Worm (Caenorhabditis elegans) whole organism, mixed stage, embryonic: ENCODE measurements around the gene F26F2.10.

Experiments
- M03D4.4 ChIP-seq: sonication (generic microtip); optimal IDR thresholded peaks from 2 replicates; lab custom pipeline; 2017; ENCODE audit warnings: mild to moderate bottlenecking, missing genetic modification characterization, missing compliant biosample characterization
- blmp-1 ChIP-seq: fragments of 150-350 bp; optimal IDR thresholded peaks from 2 replicates; lab custom pipeline; 2014; ENCODE audit warnings: missing biosample characterization, missing genetic modification characterization
- ceh-39 ChIP-seq: fragments of 150-350 bp; optimal IDR thresholded peaks from 2 replicates; lab custom pipeline; 2014; ENCODE audit warnings: missing biosample characterization, missing genetic modification characterization
- ceh-43 ChIP-seq: fragments of 200-800 bp; sonication (Bioruptor generic); optimal IDR thresholded peaks from 2 replicates; lab custom pipeline; 2018; ENCODE audit warnings: mild to moderate bottlenecking, missing genetic modification characterization, moderate library complexity, missing compliant biosample characterization
- ceh-83 ChIP-seq: fragments of 200-800 bp; sonication (Bioruptor generic); optimal IDR thresholded peaks from 2 replicates; lab custom pipeline; 2018; ENCODE audit warnings: mild to moderate bottlenecking, missing genetic modification characterization, missing compliant biosample characterization
- ces-1 ChIP-seq: fragments of 150-350 bp; optimal IDR thresholded peaks from 2 replicates; lab custom pipeline; 2014; ENCODE audit warnings: missing biosample characterization, missing genetic modification reagents, missing genetic modification characterization
- cnd-1 ChIP-seq: fragments of 200-800 bp; sonication (Bioruptor generic); optimal IDR thresholded peaks from 2 replicates; lab custom pipeline; 2018; ENCODE audit warnings: mild to moderate bottlenecking, missing genetic modification characterization, missing compliant biosample characterization
- drap-1 ChIP-seq: fragments of 200-800 bp; sonication (Bioruptor generic); optimal IDR thresholded peaks from 3 replicates; lab custom pipeline; 2018; ENCODE audit warnings: mild to moderate bottlenecking, missing genetic modification characterization, missing compliant biosample characterization
- elt-1 ChIP-seq: sonication (generic microtip); optimal IDR thresholded peaks from 2 replicates; lab custom pipeline; 2017; ENCODE audit warnings: missing genetic modification characterization, mild to moderate bottlenecking, missing compliant biosample characterization, antibody characterized with exemption, moderate library complexity, borderline replicate concordance; ENCODE audit not compliant: insufficient read depth
- elt-3 ChIP-seq: fragments of 150-350 bp; optimal IDR thresholded peaks from 2 replicates; lab custom pipeline; 2014; ENCODE audit warnings: missing biosample characterization, missing genetic modification characterization
- flh-1 ChIP-seq: fragments of 200-800 bp; sonication (Bioruptor generic); optimal IDR thresholded peaks from 2 replicates; lab custom pipeline; 2018; ENCODE audit warnings: mild to moderate bottlenecking, missing genetic modification characterization, moderate library complexity, missing compliant biosample characterization
- hlh-1 ChIP-seq: fragments of 150-350 bp; optimal IDR thresholded peaks from 2 replicates; lab custom pipeline; 2014; ENCODE audit warnings: missing biosample characterization, missing genetic modification reagents, missing genetic modification characterization
- lin-13 ChIP-seq: fragments of 150-350 bp; optimal IDR thresholded peaks from 2 replicates; lab custom pipeline; 2014; ENCODE audit warnings: missing biosample characterization, missing genetic modification characterization
- lsy-2 ChIP-seq: fragments of 150-350 bp; optimal IDR thresholded peaks from 2 replicates; lab custom pipeline; 2014; ENCODE audit warnings: missing biosample characterization, missing genetic modification characterization
- mab-5 ChIP-seq: fragments of 150-350 bp; optimal IDR thresholded peaks from 2 replicates; lab custom pipeline; 2014; ENCODE audit warnings: missing biosample characterization, missing genetic modification characterization
- mep-1 ChIP-seq: fragments of 150-350 bp; optimal IDR thresholded peaks from 2 replicates; lab custom pipeline; 2017; ENCODE audit warnings: missing biosample characterization, missing genetic modification reagents, missing genetic modification characterization, inconsistent platforms
- mls-2 ChIP-seq: sonication (generic microtip); optimal IDR thresholded peaks from 2 replicates; lab custom pipeline; 2016; ENCODE audit warnings: mild to moderate bottlenecking, missing genetic modification characterization, moderate library complexity, missing compliant biosample characterization
- nhr-2 ChIP-seq: fragments of 150-350 bp; optimal IDR thresholded peaks from 2 replicates; lab custom pipeline; 2014; ENCODE audit warnings: missing biosample characterization, missing genetic modification characterization
- nhr-237 ChIP-seq: fragments of 150-350 bp; optimal IDR thresholded peaks from 2 replicates; lab custom pipeline; 2014; ENCODE audit warnings: missing biosample characterization, missing genetic modification characterization
- nhr-28 ChIP-seq: fragments of 150-350 bp; optimal IDR thresholded peaks from 2 replicates; lab custom pipeline; 2014; ENCODE audit warnings: missing biosample characterization, missing genetic modification characterization
- nhr-76 ChIP-seq: sonication (generic microtip); optimal IDR thresholded peaks from 2 replicates; lab custom pipeline; 2017; ENCODE audit warnings: missing biosample characterization, missing genetic modification characterization
- sem-2 ChIP-seq: fragments of 200-800 bp; sonication (Bioruptor generic); optimal IDR thresholded peaks from 2 replicates; lab custom pipeline; 2018; ENCODE audit warnings: mild to moderate bottlenecking, missing genetic modification characterization, missing compliant biosample characterization
- snpc-4 ChIP-seq: fragments of 150-350 bp; optimal IDR thresholded peaks from 2 replicates; lab custom pipeline; 2014; ENCODE audit warnings: missing biosample characterization, missing genetic modification characterization
- sptf-1 ChIP-seq: sonication (generic microtip); optimal IDR thresholded peaks from 2 replicates; lab custom pipeline; 2017; ENCODE audit warnings: mild to moderate bottlenecking, missing genetic modification characterization, moderate library complexity, missing compliant biosample characterization
- tbx-8 ChIP-seq: fragments of 200-800 bp; sonication (Bioruptor generic); optimal IDR thresholded peaks from 2 replicates; lab custom pipeline; 2018; ENCODE audit warnings: mild to moderate bottlenecking, missing genetic modification characterization, moderate library complexity, missing compliant biosample characterization
- unc-120 ChIP-seq: sonication (generic microtip); optimal IDR thresholded peaks from 2 replicates; lab custom pipeline; 2017; ENCODE audit warnings: missing genetic modification characterization, missing compliant biosample characterization; ENCODE audit not compliant: poor library complexity, severe bottlenecking
- unc-39 ChIP-seq: fragments of 150-350 bp; optimal IDR thresholded peaks from 2 replicates; lab custom pipeline; 2014; ENCODE audit warnings: missing biosample characterization, missing genetic modification characterization
- unc-62 ChIP-seq: fragments of 150-350 bp; optimal IDR thresholded peaks from 2 replicates; lab custom pipeline; 2014; ENCODE audit warnings: missing biosample characterization, missing genetic modification reagents, missing genetic modification characterization
- zip-8 ChIP-seq: fragments of 150-350 bp; optimal IDR thresholded peaks from 2 replicates; lab custom pipeline; 2014; ENCODE audit warnings: missing biosample characterization, missing genetic modification characterization
- ztf-11 ChIP-seq: fragments of 150-350 bp; optimal IDR thresholded peaks from 2 replicates; lab custom pipeline; 2014; ENCODE audit warnings: missing biosample characterization, missing genetic modification characterization

The F26F2.10 gene

ce11 chrV:20561795-20562194 lies 32.9 kb downstream of the F26F2.10 start, which contains the start of gene F26F2.1:
TSS of gene F26F2.1 (minus strand) at chrV:20561895.
- no peak for TF ChIP-seq unc-39 (tag; lab: Kevin White, UChicago)

DNA sequence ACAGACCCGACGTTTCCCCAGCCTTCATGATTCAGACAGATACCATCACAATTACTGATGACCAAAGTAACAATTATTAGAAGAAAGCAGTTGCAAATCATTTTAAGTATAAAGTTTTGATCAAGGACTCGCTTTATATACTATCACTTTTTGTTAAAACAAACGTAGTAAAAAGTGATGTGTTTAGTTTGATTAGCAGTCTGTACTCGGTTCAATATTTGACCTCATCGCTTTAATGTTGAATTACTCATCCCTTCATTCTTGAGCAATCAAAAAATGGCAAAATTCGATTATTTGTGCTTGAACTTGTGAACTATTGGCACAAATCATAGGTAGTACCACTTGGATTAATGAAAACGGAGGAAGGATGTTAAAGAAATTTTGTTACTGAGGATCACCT lies 36.4 kb downstream of the F26F2.10 start, which contains the start of gene abf-4:
TSS of gene abf-4 (minus strand) at position 101 of the 400 bp plus-strand sequence.
- TF ChIP-seq snpc-4 (tag; lab: Kevin White, UChicago) = no peak
- no peak for TF ChIP-seq sem-2 (GFP tag; lab: Kevin White, UChicago)
- no peak for TF ChIP-seq ceh-83 (GFP tag; lab: Kevin White, UChicago)
- TF ChIP-seq M03D4.4 (tag; lab: Kevin White, UChicago) = no peak
- no peak for TF ChIP-seq lsy-2 (tag; lab: Kevin White, UChicago)
- TF ChIP-seq nhr-2 (tag; lab: Kevin White, UChicago) = no peak
- TF ChIP-seq nhr-237 (tag; lab: Kevin White, UChicago) = no peak
- no peak for TF ChIP-seq ceh-39
- TF ChIP-seq nhr-28 (tag; lab: Kevin White, UChicago) = no peak
- no peak for TF ChIP-seq ceh-43 (GFP tag; lab: Kevin White, UChicago)
- TF ChIP-seq lin-13 (tag; lab: Kevin White, UChicago) = no peak
- TF ChIP-seq nhr-76 (tag; lab: Kevin White, UChicago) = no peak
- TF ChIP-seq blmp-1 (tag; lab: Kevin White, UChicago) = no peak
- no peak for TF ChIP-seq mab-5 (tag; lab: Kevin White, UChicago)

DNA sequence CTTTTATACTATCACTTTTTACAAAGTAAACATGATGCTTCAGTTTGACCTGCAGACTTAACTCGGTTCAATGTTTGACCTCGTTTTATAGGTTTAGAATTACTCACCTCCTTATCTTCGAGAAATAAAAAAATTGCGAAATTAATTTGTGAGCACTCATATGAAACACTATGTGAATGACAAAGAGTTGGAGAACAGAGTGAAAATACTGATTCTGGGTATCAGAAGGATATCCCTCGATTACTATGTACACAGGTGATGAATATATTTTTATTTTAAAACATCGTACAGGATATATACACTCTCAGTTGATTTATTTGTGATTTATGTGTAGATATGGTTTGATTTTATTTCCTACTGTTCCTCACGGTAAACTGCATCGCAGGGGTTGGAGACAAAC lies 38.4 kb downstream of the F26F2.10 start, which contains the start of gene Y38H6C.23:
TSS of gene Y38H6C.23 (minus strand) at position 101 of the 400 bp plus-strand sequence.
- TF ChIP-seq flh-1 (GFP tag; lab: Kevin White, UChicago) (no peak), elt-1 (tag; lab: Kevin White, UChicago) (no peak), ces-1 (GFP tag; lab: Kevin White, UChicago) (no peak), nhr-76 (tag; lab: Kevin White, UChicago) (no peak), tbx-8 (GFP tag; lab: Kevin White, UChicago) (no peak), mab-5 (tag; lab: Kevin White, UChicago) (no peak), unc-39 (tag; lab: Kevin White, UChicago) (no peak), ztf-11 (tag; lab: Kevin White, UChicago) (no peak), nhr-2 (tag; lab: Kevin White, UChicago) (no peak), nhr-237 (tag; lab: Kevin White, UChicago) (no peak), cnd-1 (tag; lab: Kevin White, UChicago) (no peak), unc-120 (tag; lab: Kevin White, UChicago) (no peak)

DNA sequence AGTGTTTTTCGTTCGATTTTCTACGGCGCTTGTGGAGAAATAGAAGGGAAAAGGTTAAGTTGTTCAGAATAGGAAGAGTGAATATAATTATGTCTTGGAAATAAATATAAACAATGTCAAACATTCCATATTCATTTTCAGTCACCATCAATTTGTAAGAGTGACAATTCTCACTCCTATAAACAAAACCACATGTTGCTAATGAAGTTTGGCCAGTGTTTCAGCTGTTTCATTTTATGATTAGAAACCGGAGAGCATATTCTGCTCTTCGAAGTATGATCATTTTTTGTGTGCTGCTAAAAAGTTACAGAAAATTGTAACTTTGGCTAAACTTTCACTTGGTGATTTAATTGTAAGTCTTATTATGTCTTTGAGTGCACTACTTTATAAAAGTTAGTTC lies 39.5 kb downstream of the F26F2.10 start, which contains the start of gene Y38H6C.21:
TSS of gene Y38H6C.21 (minus strand) at position 148 of the 400 bp plus-strand sequence.
- TF ChIP-seq ces-1 (GFP tag; lab: Kevin White, UChicago) = no peak
- TF ChIP-seq, all 35 proteins: peak for 0

ce11 chrV:20552971-20553370 lies 41.7 kb downstream of the F26F2.10 start, which contains the start of gene vmo-1:
TSS of gene vmo-1 (minus strand) at chrV:20553071.
- TF ChIP-seq mab-5 (tag; lab: Kevin White, UChicago) (no peak), snpc-4 (tag; lab: Kevin White, UChicago) (no peak), cnd-1 (tag; lab: Kevin White, UChicago) (no peak), unc-120 (tag; lab: Kevin White, UChicago) (no peak), nhr-28 (tag; lab: Kevin White, UChicago) (no peak), M03D4.4 (tag; lab: Kevin White, UChicago) (no peak), hlh-1 (tag; lab: Kevin White, UChicago) (no peak)
- TF ChIP-seq, all 35 proteins: peak for 0

ce11 chrV:20551096-20551495 lies 43.5 kb downstream of the F26F2.10 start, which contains the start of gene Y38H6C.20:
TSS of gene Y38H6C.20 (minus strand) at chrV:20551196.
- no peak for TF ChIP-seq M03D4.4 (tag; lab: Kevin White, UChicago)
- no peak for TF ChIP-seq nhr-28 (tag; lab: Kevin White, UChicago)
- TF ChIP-seq elt-3 (tag; lab: Kevin White, UChicago) = no peak
- no peak for TF ChIP-seq blmp-1 (tag; lab: Kevin White, UChicago)
- no peak for TF ChIP-seq ceh-39
- TF ChIP-seq ztf-11 (tag; lab: Kevin White, UChicago) = no peak
- no peak for TF ChIP-seq nhr-237 (tag; lab: Kevin White, UChicago)
- TF ChIP-seq ceh-83 (GFP tag; lab: Kevin White, UChicago) = no peak

DNA sequence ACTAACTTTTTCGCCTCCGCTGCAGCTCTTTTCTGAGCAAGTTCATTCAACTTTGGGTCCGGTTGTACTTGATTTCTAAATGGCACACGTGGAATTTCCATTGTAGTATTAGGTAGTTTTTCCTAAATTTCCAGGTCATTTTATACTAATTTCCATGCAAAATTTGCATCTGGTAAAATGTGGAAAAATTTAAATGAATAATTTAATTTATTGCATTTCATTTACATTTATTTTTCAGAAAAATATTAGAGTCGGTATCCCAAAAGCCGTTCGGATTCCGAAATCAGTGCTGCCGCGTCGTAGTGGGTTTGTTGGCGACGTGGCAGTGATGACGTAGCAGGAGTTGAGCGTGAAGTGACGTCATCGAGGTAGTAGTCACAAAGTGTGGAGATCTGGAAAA lies 47.6 kb downstream of the F26F2.10 start, which contains the start of gene Y38H6C.18:
TSS of gene Y38H6C.18 (minus strand) at position 101 of the 400 bp plus-strand sequence.
- no peak for TF ChIP-seq tbx-8 (GFP tag; lab: Kevin White, UChicago)
- no peak for TF ChIP-seq ceh-43 (GFP tag; lab: Kevin White, UChicago)
- TF ChIP-seq sem-2 (GFP tag; lab: Kevin White, UChicago) = no peak
- TF ChIP-seq drap-1 = no peak
- no peak for TF ChIP-seq zip-8
- TF ChIP-seq nhr-28 (tag; lab: Kevin White, UChicago) = no peak
- no peak for TF ChIP-seq mep-1
- TF ChIP-seq flh-1 (GFP tag; lab: Kevin White, UChicago) = no peak
- no peak for TF ChIP-seq unc-62
- no peak for TF ChIP-seq ztf-11 (tag; lab: Kevin White, UChicago)
- TF ChIP-seq mls-2 (tag; lab: Kevin White, UChicago) = no peak
- no peak for TF ChIP-seq sptf-1 (tag; lab: Kevin White, UChicago)
- TF ChIP-seq nhr-2 (tag; lab: Kevin White, UChicago) = no peak
- no peak for TF ChIP-seq nhr-76 (tag; lab: Kevin White, UChicago)
- no peak for TF ChIP-seq hlh-1 (tag; lab: Kevin White, UChicago)
- TF ChIP-seq, all 35 proteins: peak for 0
